Fruit fly (Drosophila melanogaster) whole organism, embryonic: ENCODE data around the gene Notum.

Experiments
- Adf1 ChIP-seq: fragments of 200-800 bp; sonication (Bioruptor generic); IDR thresholded peaks from 2 replicates; pipeline ENCODE4 v1.3.6; 2022; ENCODE audit warnings: missing biosample characterization, missing genetic modification characterization
- CG10267 ChIP-seq: fragments of 200-800 bp; sonication (Bioruptor generic); optimal IDR thresholded peaks from 2 replicates; lab custom pipeline; 2018; ENCODE audit warnings: missing biosample characterization, mild to moderate bottlenecking, missing genetic modification characterization, moderate library complexity
- CG13296 ChIP-seq: fragments of 200-800 bp; sonication (Bioruptor generic); optimal IDR thresholded peaks from 3 replicates; lab custom pipeline; 2018; ENCODE audit warnings: missing biosample characterization, mild to moderate bottlenecking, missing genetic modification characterization
- CG13894 ChIP-seq: fragments of 200-800 bp; sonication (Bioruptor generic); optimal IDR thresholded peaks from 3 replicates; lab custom pipeline; 2018; ENCODE audit warnings: missing biosample characterization, mild to moderate bottlenecking, missing genetic modification characterization, moderate library complexity
- CG1647 ChIP-seq: fragments of 200-800 bp; sonication (Bioruptor generic); optimal IDR thresholded peaks from 3 replicates; lab custom pipeline; 2016; ENCODE audit warnings: missing biosample characterization, missing genetic modification characterization
- CG17361 ChIP-seq: fragments of 200-800 bp; sonication (Bioruptor generic); IDR thresholded peaks from 3 replicates; pipeline ENCODE4 v1.3.6; 2022; ENCODE audit warnings: missing biosample characterization, missing genetic modification characterization
- CG1832 ChIP-seq: fragments of 200-800 bp; sonication (Bioruptor generic); optimal IDR thresholded peaks from 2 replicates; lab custom pipeline; 2017; ENCODE audit warnings: missing biosample characterization, mild to moderate bottlenecking, missing genetic modification characterization, inconsistent platforms
- CG18599 ChIP-seq: fragments of 200-800 bp; sonication (Bioruptor generic); optimal IDR thresholded peaks from 3 replicates; lab custom pipeline; 2017; ENCODE audit warnings: missing biosample characterization, missing genetic modification characterization, mild to moderate bottlenecking, moderate library complexity, missing genetic modification reagents
- CG2116 ChIP-seq: fragments of 200-800 bp; sonication (Bioruptor generic); optimal IDR thresholded peaks from 3 replicates; lab custom pipeline; 2018; ENCODE audit warnings: missing biosample characterization, mild to moderate bottlenecking, missing genetic modification characterization
- CG31388 ChIP-seq: fragments of 200-800 bp; sonication (Bioruptor generic); optimal IDR thresholded peaks from 2 replicates; lab custom pipeline; 2016; ENCODE audit warnings: missing biosample characterization, missing genetic modification characterization
- CG3163 ChIP-seq: fragments of 200-800 bp; sonication (Bioruptor generic); optimal IDR thresholded peaks from 3 replicates; lab custom pipeline; 2016; ENCODE audit warnings: missing biosample characterization, missing genetic modification characterization
- CG32532 ChIP-seq: fragments of 200-800 bp; sonication (Bioruptor generic); IDR thresholded peaks from 2 replicates; pipeline ENCODE4 v1.3.6; 2022; ENCODE audit warnings: missing biosample characterization, missing genetic modification characterization
- CG3281 ChIP-seq: fragments of 200-800 bp; sonication (Bioruptor generic); optimal IDR thresholded peaks from 3 replicates; lab custom pipeline; 2017; ENCODE audit warnings: missing biosample characterization, mild to moderate bottlenecking, missing genetic modification characterization
- CG34224 ChIP-seq: fragments of 200-800 bp; sonication (Bioruptor generic); IDR thresholded peaks from 3 replicates; pipeline ENCODE4 v1.3.6; 2022; ENCODE audit warnings: missing biosample characterization, missing genetic modification characterization; ENCODE audit not compliant: partially characterized antibody
- CG34422 ChIP-seq: fragments of 200-800 bp; sonication (Bioruptor generic); IDR thresholded peaks from 3 replicates; pipeline ENCODE4 v1.3.6; 2022; ENCODE audit warnings: missing biosample characterization, missing genetic modification characterization
- CG3995 ChIP-seq: fragments of 200-800 bp; sonication (Bioruptor generic); optimal IDR thresholded peaks from 3 replicates; lab custom pipeline; 2016; ENCODE audit warnings: missing biosample characterization, missing genetic modification characterization
- CG4617 ChIP-seq: fragments of 200-800 bp; sonication (Bioruptor generic); optimal IDR thresholded peaks from 3 replicates; lab custom pipeline; 2016; ENCODE audit warnings: missing biosample characterization, missing genetic modification characterization, borderline replicate concordance
- CG6175 ChIP-seq: fragments of 200-800 bp; sonication (Bioruptor generic); IDR thresholded peaks from 3 replicates; pipeline ENCODE4 v1.3.6; 2022; ENCODE audit warnings: missing biosample characterization, missing genetic modification characterization
- CG7556 ChIP-seq: fragments of 200-800 bp; sonication (Bioruptor generic); optimal IDR thresholded peaks from 2 replicates; lab custom pipeline; 2017; ENCODE audit warnings: missing biosample characterization, mild to moderate bottlenecking, missing genetic modification characterization
- CG8478 ChIP-seq: fragments of >200 bp; optimal IDR thresholded peaks from 2 replicates; lab custom pipeline; 2018
- Ets65A ChIP-seq: fragments of 200-800 bp; sonication (Bioruptor generic); peaks from one replicate; lab custom pipeline; 2016; ENCODE audit warnings: missing biosample characterization, missing genetic modification characterization
- Fer1 ChIP-seq: fragments of 200-800 bp; sonication (Bioruptor generic); optimal IDR thresholded peaks from 2 replicates; lab custom pipeline; 2017; ENCODE audit warnings: missing biosample characterization, mild to moderate bottlenecking, missing genetic modification characterization
- MBD-R2 ChIP-seq: fragments of 200-800 bp; sonication (Bioruptor generic); IDR thresholded peaks from 2 replicates; pipeline ENCODE4 v1.3.6; 2022; ENCODE audit warnings: missing biosample characterization, missing genetic modification characterization
- Xbp1 ChIP-seq: fragments of 200-800 bp; sonication (Bioruptor generic); optimal IDR thresholded peaks from 3 replicates; lab custom pipeline; 2016; ENCODE audit warnings: missing biosample characterization, mild to moderate bottlenecking, missing genetic modification characterization
- ac ChIP-seq: fragments of 200-800 bp; sonication (Bioruptor generic); optimal IDR thresholded peaks from 3 replicates; lab custom pipeline; 2017; ENCODE audit warnings: missing biosample characterization, mild to moderate bottlenecking, missing genetic modification characterization
- ato ChIP-seq: fragments of 200-800 bp; sonication (Bioruptor generic); IDR thresholded peaks from 2 replicates; pipeline ENCODE4 v1.3.6; 2022; ENCODE audit warnings: missing biosample characterization, missing genetic modification characterization; ENCODE audit not compliant: partially characterized antibody
- bab2 ChIP-seq: fragments of 200-800 bp; sonication (Bioruptor generic); optimal IDR thresholded peaks from 2 replicates; lab custom pipeline; 2016; ENCODE audit warnings: missing biosample characterization, missing genetic modification characterization
- bbx ChIP-seq: fragments of 200-800 bp; sonication (Bioruptor generic); IDR thresholded peaks from 2 replicates; pipeline ENCODE4 v1.3.6; 2022; ENCODE audit warnings: missing biosample characterization, missing genetic modification characterization; ENCODE audit not compliant: partially characterized antibody
- chn ChIP-seq: fragments of 200-800 bp; sonication (Bioruptor generic); optimal IDR thresholded peaks from 2 replicates; lab custom pipeline; 2016; ENCODE audit warnings: missing biosample characterization, missing genetic modification characterization
- dm ChIP-seq: fragments of 200-800 bp; sonication (Bioruptor generic); optimal IDR thresholded peaks from 3 replicates; lab custom pipeline; 2016; ENCODE audit warnings: missing biosample characterization, missing genetic modification characterization
- emc ChIP-seq: fragments of 200-800 bp; sonication (Bioruptor generic); optimal IDR thresholded peaks from 2 replicates; lab custom pipeline; 2016; ENCODE audit warnings: missing biosample characterization, missing genetic modification characterization
- ftz-f1 ChIP-seq: fragments of 200-800 bp; sonication (Bioruptor generic); optimal IDR thresholded peaks from 2 replicates; lab custom pipeline; 2016; ENCODE audit warnings: missing biosample characterization, missing genetic modification characterization
- hth ChIP-seq: fragments of >200 bp; optimal IDR thresholded peaks from 2 replicates; lab custom pipeline; 2017; ENCODE audit warnings: inconsistent platforms
- inv ChIP-seq: fragments of 200-800 bp; sonication (Bioruptor generic); IDR thresholded peaks from 2 replicates; pipeline ENCODE4 v1.3.6; 2022; ENCODE audit warnings: missing biosample characterization, missing genetic modification characterization; ENCODE audit not compliant: partially characterized antibody
- kah ChIP-seq: fragments of 200-800 bp; sonication (Bioruptor generic); optimal IDR thresholded peaks from 2 replicates; lab custom pipeline; 2018; ENCODE audit warnings: missing biosample characterization, mild to moderate bottlenecking, missing genetic modification characterization
- lmd ChIP-seq: fragments of 200-800 bp; sonication (Bioruptor generic); IDR thresholded peaks from 2 replicates; pipeline ENCODE4 v1.3.6; 2022; ENCODE audit warnings: missing biosample characterization, missing genetic modification characterization
- org-1 ChIP-seq: fragments of 200-800 bp; sonication (Bioruptor generic); optimal IDR thresholded peaks from 2 replicates; lab custom pipeline; 2017; ENCODE audit warnings: missing biosample characterization, missing genetic modification characterization
- phol ChIP-seq: fragments of 200-800 bp; sonication (Bioruptor generic); optimal IDR thresholded peaks from 3 replicates; lab custom pipeline; 2018; ENCODE audit warnings: missing biosample characterization, mild to moderate bottlenecking, missing genetic modification characterization, moderate library complexity
- prd ChIP-seq, 3 experiments: fragments of >200 bp in 2 of 3; fragments of 200-800 bp in 1 of 3; sonication (Bioruptor generic) in 1 of 3; optimal IDR thresholded peaks in 2 of 3; IDR thresholded peaks in 1 of 3; 2 replicates in 2 of 3; 3 replicates in 1 of 3; pipeline versions ENCODE4 v1.3.6 to Lab custom; 2017 to 2022; ENCODE audit warnings: missing biosample characterization in 1 of 3, missing genetic modification characterization in 1 of 3
- pzg ChIP-seq: fragments of 200-800 bp; sonication (Bioruptor generic); optimal IDR thresholded peaks from 3 replicates; lab custom pipeline; 2018; ENCODE audit warnings: missing biosample characterization, mild to moderate bottlenecking, missing genetic modification characterization, moderate library complexity
- run ChIP-seq: fragments of 200-800 bp; sonication (Bioruptor generic); optimal IDR thresholded peaks from 3 replicates; lab custom pipeline; 2018; ENCODE audit warnings: missing biosample characterization, mild to moderate bottlenecking, missing genetic modification characterization
- sd ChIP-seq: fragments of 200-800 bp; sonication (Bioruptor generic); optimal IDR thresholded peaks from 3 replicates; lab custom pipeline; 2018; ENCODE audit warnings: missing biosample characterization, mild to moderate bottlenecking, missing genetic modification characterization, moderate library complexity
- seq ChIP-seq: fragments of 200-800 bp; sonication (Bioruptor generic); IDR thresholded peaks from 2 replicates; pipeline ENCODE4 v1.3.6; 2022; ENCODE audit warnings: missing biosample characterization, missing genetic modification characterization
- sisA ChIP-seq: fragments of 200-800 bp; sonication (Bioruptor generic); IDR thresholded peaks from 2 replicates; pipeline ENCODE4 v1.3.6; 2022; ENCODE audit warnings: missing biosample characterization, missing genetic modification characterization
- slbo ChIP-seq: fragments of 200-800 bp; sonication (Bioruptor generic); IDR thresholded peaks from 2 replicates; pipeline ENCODE4 v1.3.6; 2022; ENCODE audit warnings: missing biosample characterization, missing genetic modification characterization
- sob ChIP-seq: fragments of 200-800 bp; sonication (Bioruptor generic); IDR thresholded peaks from 2 replicates; pipeline ENCODE4 v1.3.6; 2022; ENCODE audit warnings: missing biosample characterization, missing genetic modification characterization
- sqz ChIP-seq: fragments of 200-800 bp; sonication (Bioruptor generic); optimal IDR thresholded peaks from 3 replicates; lab custom pipeline; 2018; ENCODE audit warnings: missing biosample characterization, mild to moderate bottlenecking, missing genetic modification characterization
- ttk ChIP-seq: fragments of 200-800 bp; sonication (Bioruptor generic); IDR thresholded peaks from 2 replicates; pipeline ENCODE4 v2.1.2; 2022; ENCODE audit warnings: missing biosample characterization, missing genetic modification characterization
- unc-4 ChIP-seq: fragments of 200-800 bp; sonication (Bioruptor generic); IDR thresholded peaks from 2 replicates; pipeline ENCODE4 v1.3.6; 2022; ENCODE audit warnings: missing biosample characterization, missing genetic modification characterization; ENCODE audit not compliant: partially characterized antibody
- vvl ChIP-seq: fragments of 200-800 bp; sonication (Bioruptor generic); IDR thresholded peaks from 2 replicates; pipeline ENCODE4 v1.3.6; 2022; ENCODE audit warnings: missing biosample characterization, missing genetic modification characterization

Notum gene

DNA sequence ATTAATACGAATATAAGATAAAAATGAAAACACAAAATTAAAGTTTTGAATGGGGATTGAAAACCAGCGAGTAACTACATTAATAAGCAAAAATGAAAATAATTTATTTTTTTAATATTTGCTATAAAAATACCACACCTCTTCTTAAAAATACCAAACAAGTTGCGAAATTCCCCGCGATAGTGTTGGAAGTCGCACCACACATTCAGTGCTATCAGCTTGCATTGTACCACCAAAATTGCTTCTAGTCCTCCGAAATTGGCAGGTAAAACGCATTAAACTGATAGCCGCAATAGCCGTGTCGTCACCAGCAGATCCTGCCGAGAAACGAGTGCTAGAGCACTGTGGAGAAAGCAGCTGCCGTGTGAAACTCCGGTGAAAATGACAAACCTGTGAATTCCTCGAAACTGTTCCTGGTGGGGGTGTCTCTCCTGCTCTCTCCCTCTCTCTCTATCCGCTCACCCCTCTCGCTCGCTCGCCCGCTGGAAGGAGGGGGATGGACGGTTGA, 35.2 kb upstream of the Notum start, which contains the start of gene Hip14 (continued):
- TF ChIP-seq ftz-f1 (GFP tag; lab: Kevin White, UChicago) (peak; percentile 20), unc-4 (GFP tag; lab: Robert Waterston, UW) (peak; percentile 42; the same call in 1 of the 2 replicates), CG8478 (lab: Kevin White, UChicago) (peak; percentile 58), Adf1 (peak; percentile 16; the same call in 1 of the 2 replicates), CG10267 (tag; lab: Kevin White, UChicago) (peak; percentile 94), ac (GFP tag; lab: Kevin White, UChicago) (no peak), CG3995 (GFP tag; lab: Kevin White, UChicago) (peak; percentile 86), org-1 (peak; percentile 17), MBD-R2 (GFP tag; lab: Robert Waterston, UW) (peak; percentile 57), sob (peak; percentile 28; the same call in 1 of the 2 replicates), slbo (GFP tag; lab: Robert Waterston, UW) (peak; percentile 68), CG18599 (GFP tag; lab: Kevin White, UChicago) (peak; percentile 44), CG2116 (peak; percentile 52), CG1832 (GFP tag; lab: Kevin White, UChicago) (peak; percentile 90), CG13296 (GFP tag; lab: Kevin White, UChicago) (peak; percentile 22), pzg (GFP tag; lab: Kevin White, UChicago) (peak; percentile 52), CG7556 (peak; percentile 23), bab2 (no peak), kah (no peak), CG3281 (GFP tag; lab: Kevin White, UChicago) (peak; percentile 6), chn (GFP tag; lab: Kevin White, UChicago) (peak; percentile 15), bbx (peak; percentile 64), Xbp1 (GFP tag; lab: Kevin White, UChicago) (peak; percentile 11), sd (tag; lab: Kevin White, UChicago) (peak; percentile 86), dm (GFP tag; lab: Kevin White, UChicago) (no peak), run (tag; lab: Kevin White, UChicago) (no peak), vvl (GFP tag; lab: Robert Waterston, UW) (peak; percentile 39), Ets65A (GFP tag; lab: Kevin White, UChicago) (no peak), inv (GFP tag; lab: Robert Waterston, UW) (no peak), CG32532 (no peak), prd (optimal IDR thresholded peaks at IDR 0.05; lab: Kevin White, UChicago) (no peak), prd (GFP tag; IDR thresholded peaks at IDR 0.05; lab: Robert Waterston, UW) (0 out of 3 replicates have a peak, but pooled peaks have one; percentile 17), sisA (GFP tag; lab: Robert Waterston, UW) (no peak), CG17361 (GFP tag; lab: Robert Waterston, UW) (0 out of 3 replicates have a peak, but pooled peaks have one; percentile 36), CG34422 (GFP tag; lab: Robert Waterston, UW) (peak; percentile 78; the same call in 2 of the 3 replicates), emc (no peak), lmd (no peak), hth (lab: Kevin White, UChicago) (no peak), CG34224 (0 out of 3 replicates have a peak, but pooled peaks have one; percentile 30), CG13894 (tag; lab: Kevin White, UChicago) (no peak), CG3163 (no peak), CG4617 (GFP tag; lab: Kevin White, UChicago) (peak; percentile 89), Fer1 (GFP tag; lab: Kevin White, UChicago) (peak; percentile 46), CG1647 (GFP tag; lab: Kevin White, UChicago) (peak; percentile 21), seq (GFP tag; lab: Robert Waterston, UW) (peak; percentile 77), ato (0 out of 2 replicates have a peak, but pooled peaks have one; percentile 12), sqz (GFP tag; lab: Kevin White, UChicago) (no peak), CG31388 (GFP tag; lab: Kevin White, UChicago) (no peak), CG6175 (no peak), phol (peak; percentile 37), ttk (no peak)
